Worm (Caenorhabditis elegans) whole organism, early embryonic: ENCODE data around the gene uda-1.

Experiments used
- B0310.2 ChIP-seq: sonication (generic microtip); optimal IDR thresholded peaks from 2 replicates; lab custom pipeline; 2016; ENCODE audit warnings: mild to moderate bottlenecking, missing genetic modification characterization, missing compliant biosample characterization
- aly-1 ChIP-seq: sonication (generic microtip); optimal IDR thresholded peaks from 2 replicates; lab custom pipeline; 2016; ENCODE audit warnings: missing genetic modification characterization, missing compliant biosample characterization
- ama-1 ChIP-seq: fragments of 150-350 bp; optimal IDR thresholded peaks from 2 replicates; lab custom pipeline; 2014
- ceh-13 ChIP-seq: fragments of 200-800 bp; sonication (Bioruptor generic); optimal IDR thresholded peaks from 2 replicates; lab custom pipeline; 2018; ENCODE audit warnings: mild to moderate bottlenecking, missing genetic modification characterization, missing compliant biosample characterization
- ceh-36 ChIP-seq: sonication (generic microtip); optimal IDR thresholded peaks from 2 replicates; lab custom pipeline; 2016; ENCODE audit warnings: missing genetic modification characterization, inconsistent platforms, missing compliant biosample characterization
- flt-1 ChIP-seq: fragments of 200-800 bp; sonication (Bioruptor generic); IDR thresholded peaks from 2 replicates; pipeline ENCODE4 v1.3.6; 2022; ENCODE audit warnings: missing genetic modification characterization, missing compliant biosample characterization
- hmbx-1 ChIP-seq: sonication (generic microtip); optimal IDR thresholded peaks from 2 replicates; lab custom pipeline; 2016; ENCODE audit warnings: mild to moderate bottlenecking, missing genetic modification characterization, missing compliant biosample characterization
- hmg-4 ChIP-seq: fragments of 200-800 bp; sonication (Bioruptor generic); optimal IDR thresholded peaks from 2 replicates; lab custom pipeline; 2018; ENCODE audit warnings: mild to moderate bottlenecking, missing genetic modification characterization, missing compliant biosample characterization
- pes-1 ChIP-seq: fragments of 200-800 bp; sonication (Bioruptor generic); IDR thresholded peaks from 2 replicates; pipeline ENCODE4 v1.3.6; 2022; ENCODE audit warnings: missing genetic modification reagents, missing genetic modification characterization, missing compliant biosample characterization
- scrt-1 ChIP-seq: fragments of 200-800 bp; sonication (Bioruptor generic); IDR thresholded peaks from 2 replicates; pipeline ENCODE4 v1.3.6; 2022; ENCODE audit warnings: missing genetic modification characterization, missing compliant biosample characterization
- sea-1 ChIP-seq: fragments of 200-800 bp; sonication (Bioruptor generic); conservative IDR thresholded peaks from 2 replicates; pipeline ENCODE4 v1.3.6; 2022; ENCODE audit warnings: missing genetic modification characterization, missing compliant biosample characterization
- tbx-11 ChIP-seq: fragments of 200-800 bp; sonication (Bioruptor generic); IDR thresholded peaks from 2 replicates; pipeline ENCODE4 v1.3.6; 2022; ENCODE audit warnings: missing genetic modification characterization, missing compliant biosample characterization
- tbx-37 ChIP-seq: fragments of 200-800 bp; sonication (Bioruptor generic); conservative IDR thresholded peaks from 2 replicates; pipeline ENCODE4 v1.3.6; 2022; ENCODE audit warnings: missing genetic modification reagents, missing genetic modification characterization, missing compliant biosample characterization
- tra-4 ChIP-seq: sonication (generic microtip); optimal IDR thresholded peaks from 2 replicates; lab custom pipeline; 2017; ENCODE audit warnings: missing genetic modification characterization, missing compliant biosample characterization

DNA sequence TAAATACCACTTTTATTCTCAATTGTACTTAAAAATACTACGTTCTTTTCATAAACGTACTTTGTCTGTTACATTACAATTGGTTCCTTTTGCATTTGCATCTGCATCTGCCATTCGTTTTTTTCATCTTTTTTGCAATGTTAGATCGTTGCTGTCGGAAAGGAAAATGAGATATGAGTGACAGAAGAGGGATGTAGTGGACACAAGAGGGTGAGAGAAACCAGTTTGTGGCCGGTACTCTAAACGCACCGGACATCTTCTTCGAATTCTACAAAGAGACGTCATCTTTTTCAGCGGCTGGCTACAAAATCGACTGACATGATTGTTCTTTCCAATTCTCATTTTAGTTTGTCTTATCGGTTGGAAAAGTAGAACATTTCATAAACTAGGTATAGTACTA lies 1.8 kb upstream of the uda-1 start:
- TF ChIP-seq scrt-1 (no peak), ama-1 (lab: Kevin White, UChicago) (no peak), tbx-11 (GFP tag; lab: Robert Waterston, UW) (no peak), sea-1 (GFP tag; lab: Robert Waterston, UW) (no peak), pes-1 (no peak), aly-1 (tag; lab: Kevin White, UChicago) (no peak), ceh-13 (GFP tag; lab: Kevin White, UChicago) (no peak), hmbx-1 (tag; lab: Kevin White, UChicago) (no peak), flt-1 (no peak), tra-4 (tag; lab: Kevin White, UChicago) (no peak), B0310.2 (tag; lab: Kevin White, UChicago) (no peak), ceh-36 (tag; lab: Kevin White, UChicago) (no peak), hmg-4 (GFP tag; lab: Kevin White, UChicago) (no peak), tbx-37 (GFP tag; lab: Robert Waterston, UW) (no peak)
